Fruit fly (Drosophila melanogaster): ENCODE data around the gene CG10366.
A peak's percentile ranks its signal among the peaks of the same experiment; 100 is the strongest.

CG10366 gene

dm6 chr2L:19582185-19582584 is 1.9 kb upstream of the CG10366 start, which contains the start of gene Hakai (continued):
- no peak for TF ChIP-seq eve (GFP tag; optimal IDR thresholded peaks at IDR 0.05)
- no peak for TF ChIP-seq wor (GFP tag; IDR thresholded peaks at IDR 0.05)
- peak; percentile 73 for TF ChIP-seq CG3281 (GFP tag; optimal IDR thresholded peaks at IDR 0.05)
- TF ChIP-seq CG15073 (GFP tag; optimal IDR thresholded peaks at IDR 0.05), result no peak
- TF ChIP-seq NC2α (GFP tag; optimal IDR thresholded peaks at IDR 0.05), result peak; percentile 52
- peak; percentile 45 for TF ChIP-seq CG2678 (tag; optimal IDR thresholded peaks at IDR 0.05)
- peak; percentile 24 for TF ChIP-seq CG18476 (GFP tag; optimal IDR thresholded peaks at IDR 0.05)
- peak; percentile 50 for TF ChIP-seq CG9727 (GFP tag; optimal IDR thresholded peaks at IDR 0.05)
- peak; percentile 85 for TF ChIP-seq MESR4 (GFP tag; optimal IDR thresholded peaks at IDR 0.05)
- TF ChIP-seq fd64A (GFP tag; optimal IDR thresholded peaks at IDR 0.05), result no peak
- no peak for TF ChIP-seq CG3407 (GFP tag; optimal IDR thresholded peaks at IDR 0.05)
- peak; percentile 73 for TF ChIP-seq Six4 (GFP tag; optimal IDR thresholded peaks at IDR 0.05)
- TF ChIP-seq CG12155 (GFP tag; optimal IDR thresholded peaks at IDR 0.05), result peak; percentile 51
- no peak for TF ChIP-seq CkIIα-i1 (GFP tag; IDR thresholded peaks at IDR 0.05)
- TF ChIP-seq az2 (GFP tag; optimal IDR thresholded peaks at IDR 0.05), result peak; percentile 51
- TF ChIP-seq Dp (GFP tag; optimal IDR thresholded peaks at IDR 0.05), result peak; percentile 73
- 0 out of 3 replicates have a peak, but pooled peaks have one; percentile 48 for TF ChIP-seq CG2889 (GFP tag; IDR thresholded peaks at IDR 0.05)
- peak; percentile 38 for TF ChIP-seq fd96Cb (tag; optimal IDR thresholded peaks at IDR 0.05)
- TF ChIP-seq Dref (GFP tag; IDR thresholded peaks at IDR 0.05), result peak; percentile 48
- TF ChIP-seq CG7556 (GFP tag; optimal IDR thresholded peaks at IDR 0.05), result peak; percentile 14
- TF ChIP-seq nerfin-2 (GFP tag; IDR thresholded peaks at IDR 0.05; ENCODE audit: partially characterized antibody), result peak; percentile 33; the same call in 1 of the 2 replicates
- TF ChIP-seq nmo (GFP tag; optimal IDR thresholded peaks at IDR 0.05), result peak; percentile 65
- TF ChIP-seq stwl (tag; optimal IDR thresholded peaks at IDR 0.05), result peak; percentile 82
- TF ChIP-seq Xrp1 (GFP tag; IDR thresholded peaks at IDR 0.05), result peak; percentile 45; the same call in 1 of the 2 replicates
- no peak for TF ChIP-seq stc (GFP tag; IDR thresholded peaks at IDR 0.05)
- TF ChIP-seq CG7839 (tag; optimal IDR thresholded peaks at IDR 0.05), result peak; percentile 50
- TF ChIP-seq wek (GFP tag; optimal IDR thresholded peaks at IDR 0.05), result no peak
- no peak for TF ChIP-seq CG14050 (GFP tag; IDR thresholded peaks at IDR 0.05)
- TF ChIP-seq Tbp (GFP tag; optimal IDR thresholded peaks at IDR 0.05), result no peak
- TF ChIP-seq CG7928 (GFP tag; optimal IDR thresholded peaks at IDR 0.05), result peak; percentile 97
- TF ChIP-seq CG13296 (GFP tag; optimal IDR thresholded peaks at IDR 0.05), result peak; percentile 17
- TF ChIP-seq tup (GFP tag; optimal IDR thresholded peaks at IDR 0.05), result no peak
- TF ChIP-seq CG6654 (GFP tag; optimal IDR thresholded peaks at IDR 0.05), result no peak
- peak; percentile 79 for TF ChIP-seq CG17186 (GFP tag; optimal IDR thresholded peaks at IDR 0.05)
- peak; percentile 20 for TF ChIP-seq CG4820 (GFP tag; optimal IDR thresholded peaks at IDR 0.05)
- no peak for TF ChIP-seq wdn (GFP tag; IDR thresholded peaks at IDR 0.05)
- TF ChIP-seq CG14014 (GFP tag; IDR thresholded peaks at IDR 0.05), result peak; percentile 61; the same call in 1 of the 2 replicates
- peak; percentile 47 for TF ChIP-seq CG2712 (tag; optimal IDR thresholded peaks at IDR 0.05)
- TF ChIP-seq zf30C (GFP tag; optimal IDR thresholded peaks at IDR 0.05), result no peak
- TF ChIP-seq slbo (GFP tag; IDR thresholded peaks at IDR 0.05), result peak; percentile 86
- TF ChIP-seq Stat92E (GFP tag; optimal IDR thresholded peaks at IDR 0.05), result no peak
- no peak for TF ChIP-seq CG11085 (GFP tag; IDR thresholded peaks at IDR 0.05)
- TF ChIP-seq br (optimal IDR thresholded peaks at IDR 0.05), result no peak
- no peak for TF ChIP-seq ab (GFP tag; optimal IDR thresholded peaks at IDR 0.05)
- no peak for TF ChIP-seq hkb (optimal IDR thresholded peaks at IDR 0.05)
- peak; percentile 58 for TF ChIP-seq hkb (GFP tag; IDR thresholded peaks at IDR 0.05)
- TF ChIP-seq Sox102F (GFP tag; optimal IDR thresholded peaks at IDR 0.05), result peak; percentile 27
- TF ChIP-seq crc (GFP tag; optimal IDR thresholded peaks at IDR 0.05), result peak; percentile 41
- peak; percentile 26 for TF ChIP-seq caup (GFP tag; optimal IDR thresholded peaks at IDR 0.05; ENCODE audit: severe bottlenecking)
- peak; percentile 55; the same call in 1 of the 2 replicates for TF ChIP-seq al (GFP tag; IDR thresholded peaks at IDR 0.05)
- 0 out of 2 replicates have a peak, but pooled peaks have one; percentile 33 for TF ChIP-seq bbx (GFP tag; IDR thresholded peaks at IDR 0.05; ENCODE audit: partially characterized antibody)

All from whole organism, embryonic.